Fruit fly (Drosophila melanogaster): ENCODE results near the gene CG7091.
A peak's percentile ranks its signal among the peaks of the same experiment; 100 is the strongest.

The CG7091 gene

DNA sequence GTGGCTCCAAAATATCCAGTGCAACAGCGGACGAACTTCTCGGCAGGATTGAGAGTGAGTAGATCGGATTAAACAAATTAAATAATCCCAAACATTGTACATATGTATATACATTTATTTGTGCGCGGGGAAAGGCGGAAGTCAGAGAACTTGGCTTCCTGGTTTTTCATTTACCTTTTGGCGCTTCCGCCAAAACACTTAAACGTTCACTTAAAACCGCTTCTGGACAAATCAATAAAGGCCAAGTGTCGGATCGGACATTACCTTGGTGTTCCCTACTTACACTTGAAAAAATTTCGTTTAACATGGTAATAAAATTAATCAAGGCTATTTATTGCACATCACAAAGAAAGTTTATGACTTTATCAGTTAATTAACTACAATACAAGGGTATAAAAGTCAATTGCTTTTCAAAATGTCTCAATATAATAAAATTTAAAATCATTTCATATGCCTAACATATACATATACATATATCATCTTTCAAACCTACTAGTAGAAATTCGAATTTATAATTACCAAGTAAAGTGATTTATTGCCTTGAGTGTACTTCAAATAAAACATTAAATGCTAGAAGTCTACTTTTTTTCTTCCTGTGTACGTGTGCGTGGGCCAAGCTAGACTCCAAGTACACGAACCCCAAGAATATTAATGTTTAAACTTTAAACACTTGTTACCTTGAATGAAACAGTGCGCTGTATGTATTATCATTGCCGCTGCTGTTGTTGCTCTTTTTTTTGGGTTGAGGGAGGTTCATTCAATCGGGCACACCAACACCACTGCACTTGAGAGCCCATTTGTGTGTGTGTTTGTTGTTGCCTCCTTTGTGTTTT is 3.8 kb downstream of the CG7091 start:
- peak; percentile 76 for TF ChIP-seq CG7045 (GFP tag; optimal IDR thresholded peaks at IDR 0.05)
- TF ChIP-seq kay (GFP tag; ENCODE audit: borderline replicate concordance), result no peak
- peak; percentile 77 for TF ChIP-seq CG12768 (GFP tag; optimal IDR thresholded peaks at IDR 0.05)
- no peak for TF ChIP-seq Mnt (GFP tag; optimal IDR thresholded peaks at IDR 0.05)
- peak; percentile 27 for TF ChIP-seq toe (GFP tag; optimal IDR thresholded peaks at IDR 0.05)
- TF ChIP-seq CG5204 (GFP tag; optimal IDR thresholded peaks at IDR 0.05), result peak; percentile 59
- TF ChIP-seq Crg-1 (GFP tag; optimal IDR thresholded peaks at IDR 0.05), result no peak
- TF ChIP-seq CG11617 (GFP tag; optimal IDR thresholded peaks at IDR 0.05), result peak; percentile 61
- peak; percentile 9 for TF ChIP-seq pad (GFP tag; optimal IDR thresholded peaks at IDR 0.05)
- TF ChIP-seq Hr96 (GFP tag; optimal IDR thresholded peaks at IDR 0.05), result no peak
- peak; percentile 39 for TF ChIP-seq bab1 (GFP tag; optimal IDR thresholded peaks at IDR 0.05)
- TF ChIP-seq cnc (optimal IDR thresholded peaks at IDR 0.05), result no peak
- TF ChIP-seq ovo (GFP tag; optimal IDR thresholded peaks at IDR 0.05), result no peak
- TF ChIP-seq cic (GFP tag; optimal IDR thresholded peaks at IDR 0.05), result no peak
- no peak for TF ChIP-seq tj (GFP tag; optimal IDR thresholded peaks at IDR 0.05)
- TF ChIP-seq CG33017 (tag; optimal IDR thresholded peaks at IDR 0.05), result peak; percentile 79
- TF ChIP-seq CG14711 (tag; optimal IDR thresholded peaks at IDR 0.05), result no peak
- no peak for TF ChIP-seq CG1620 (GFP tag; optimal IDR thresholded peaks at IDR 0.05)
- peak; percentile 16 for TF ChIP-seq Clk (GFP tag; optimal IDR thresholded peaks at IDR 0.05)
- TF ChIP-seq CG7101 (tag; optimal IDR thresholded peaks at IDR 0.05), result peak; percentile 41

DNA sequence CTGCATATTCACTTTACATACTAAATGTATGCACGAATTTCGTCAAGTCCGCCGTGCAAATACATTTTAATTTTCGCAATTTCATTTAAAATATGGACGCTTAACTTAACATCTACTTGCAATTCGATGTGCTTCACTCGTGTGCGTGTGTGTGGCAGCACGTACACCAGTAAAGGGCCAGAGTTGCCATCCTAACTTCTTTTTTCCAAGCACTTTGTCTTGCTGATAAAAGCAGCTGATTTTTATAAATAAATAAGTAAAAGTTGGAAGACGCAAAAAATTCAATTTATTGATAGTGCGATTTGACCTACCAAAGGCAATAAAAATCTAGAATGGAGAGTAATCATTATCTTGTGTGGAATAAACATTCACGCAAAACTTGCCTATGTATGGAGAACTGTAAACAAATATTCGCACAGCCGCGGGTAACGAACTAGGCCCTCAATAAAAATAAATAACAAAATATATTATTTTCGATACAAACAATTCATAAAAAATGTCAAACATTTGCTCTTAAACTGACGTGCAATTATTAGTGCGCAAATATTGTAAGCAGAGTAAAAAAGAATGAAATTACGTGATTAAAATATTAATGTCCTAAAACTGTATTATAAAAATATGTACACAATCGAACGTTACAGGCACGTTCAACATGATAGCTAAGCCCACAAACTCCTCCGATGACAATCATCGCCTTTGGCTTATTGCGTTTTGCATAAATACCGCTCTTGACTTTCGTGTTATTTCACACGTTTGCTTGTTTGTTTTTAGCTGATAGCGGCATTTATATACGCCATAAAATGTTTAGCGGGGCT is 4.6 kb downstream of the CG7091 start:
- TF ChIP-seq cnc (optimal IDR thresholded peaks at IDR 0.05), result no peak
- peak; percentile 56 for TF ChIP-seq toe (GFP tag; optimal IDR thresholded peaks at IDR 0.05)
- peak; percentile 44 for TF ChIP-seq CG7045 (GFP tag; optimal IDR thresholded peaks at IDR 0.05)
- TF ChIP-seq CG7101 (tag; optimal IDR thresholded peaks at IDR 0.05), result peak; percentile 81
- peak; percentile 35 for TF ChIP-seq Crg-1 (GFP tag; optimal IDR thresholded peaks at IDR 0.05)
- peak; percentile 75 for TF ChIP-seq CG5204 (GFP tag; optimal IDR thresholded peaks at IDR 0.05)
- peak; percentile 13 for TF ChIP-seq CG1620 (GFP tag; optimal IDR thresholded peaks at IDR 0.05)
- peak; percentile 83 for TF ChIP-seq CG11617 (GFP tag; optimal IDR thresholded peaks at IDR 0.05)
- TF ChIP-seq Mnt (GFP tag; optimal IDR thresholded peaks at IDR 0.05), result peak; percentile 44
- peak; percentile 54 for TF ChIP-seq kay (GFP tag; ENCODE audit: borderline replicate concordance)
- peak; percentile 93 for TF ChIP-seq CG14711 (tag; optimal IDR thresholded peaks at IDR 0.05)
- TF ChIP-seq Hr96 (GFP tag; optimal IDR thresholded peaks at IDR 0.05), result no peak
- peak; percentile 89 for TF ChIP-seq tj (GFP tag; optimal IDR thresholded peaks at IDR 0.05)
- TF ChIP-seq bab1 (GFP tag; optimal IDR thresholded peaks at IDR 0.05), result peak; percentile 72
- peak; percentile 76 for TF ChIP-seq Clk (GFP tag; optimal IDR thresholded peaks at IDR 0.05)
- TF ChIP-seq cic (GFP tag; optimal IDR thresholded peaks at IDR 0.05), result peak; percentile 91
- peak; percentile 47 for TF ChIP-seq pad (GFP tag; optimal IDR thresholded peaks at IDR 0.05)
- peak; percentile 82 for TF ChIP-seq CG33017 (tag; optimal IDR thresholded peaks at IDR 0.05)
- peak; percentile 80 for TF ChIP-seq CG12768 (GFP tag; optimal IDR thresholded peaks at IDR 0.05)
- TF ChIP-seq ovo (GFP tag; optimal IDR thresholded peaks at IDR 0.05), result peak; percentile 72

DNA sequence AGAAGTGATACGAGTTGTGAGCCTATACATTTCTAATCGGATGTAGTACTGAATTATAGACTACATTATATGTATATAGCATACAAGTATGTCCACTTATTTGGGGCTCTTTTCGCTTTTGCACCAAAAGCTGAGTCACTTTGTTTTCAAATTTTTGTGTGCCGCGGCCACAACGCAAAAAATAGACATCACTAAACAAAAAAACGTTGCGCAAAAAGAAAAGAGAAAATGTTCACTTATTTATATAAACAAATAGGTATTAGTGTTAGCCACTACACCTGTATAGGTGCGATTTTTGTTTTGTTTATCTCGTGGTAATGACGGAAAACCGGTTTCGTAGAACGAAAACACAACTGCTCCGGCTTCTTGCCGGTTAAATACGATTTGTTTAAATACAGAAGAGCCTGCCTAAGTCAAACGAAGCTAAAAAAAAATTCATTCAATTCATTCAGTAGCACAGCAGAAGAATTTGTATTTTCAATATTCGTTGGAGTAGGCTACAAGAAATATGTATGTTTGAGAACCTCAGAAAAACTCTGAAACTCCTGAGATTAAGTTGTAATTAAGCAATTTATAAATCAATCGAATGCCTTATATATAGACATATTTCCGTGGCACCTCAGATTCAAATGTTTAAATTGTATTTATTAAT is 5.3 kb downstream of the CG7091 start:
- TF ChIP-seq kay (GFP tag; ENCODE audit: borderline replicate concordance), result peak; percentile 98
- peak; percentile 78 for TF ChIP-seq cic (GFP tag; optimal IDR thresholded peaks at IDR 0.05)
- TF ChIP-seq Mnt (GFP tag; optimal IDR thresholded peaks at IDR 0.05), result peak; percentile 24
- no peak for TF ChIP-seq CG33017 (tag; optimal IDR thresholded peaks at IDR 0.05)

DNA sequence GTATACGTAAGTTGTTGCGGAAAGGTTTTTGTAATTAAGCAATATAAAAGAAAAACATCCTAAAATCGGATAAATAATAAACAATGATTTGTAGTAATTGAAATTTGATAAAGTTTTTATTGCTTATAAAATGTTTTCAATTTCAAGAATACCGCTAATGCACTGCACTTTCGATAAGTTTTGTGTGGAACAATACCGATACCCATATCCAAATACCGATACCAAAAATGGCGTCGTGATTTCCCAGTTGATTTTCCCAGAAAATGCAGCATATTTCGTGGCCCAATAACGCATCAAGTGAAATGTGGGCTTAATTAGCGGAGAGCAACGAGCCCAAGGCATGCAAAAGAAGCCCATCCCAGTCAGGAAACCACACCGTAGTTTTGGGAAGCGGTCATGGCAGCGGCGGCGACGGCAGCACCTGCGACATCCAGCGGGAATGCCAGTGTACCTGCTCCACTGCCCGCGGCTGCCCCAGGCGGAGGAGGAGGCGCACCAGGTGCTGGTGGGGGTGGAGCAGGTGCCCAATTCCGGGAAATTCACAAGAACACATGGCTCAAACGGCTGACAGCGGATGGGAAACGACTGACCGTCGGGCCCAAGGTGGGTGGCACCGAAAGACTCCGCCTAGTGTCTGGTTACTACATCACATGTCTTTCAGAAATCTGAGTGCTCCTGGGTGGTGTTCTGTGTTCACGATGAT is 8.2 kb downstream of the CG7091 start, which contains the start of gene CG31342:
Gene CG31342 (plus strand): TSS at position 214 of the 703 bp plus-strand sequence.
- TF ChIP-seq Mnt (GFP tag; optimal IDR thresholded peaks at IDR 0.05) (no peak), CG14711 (tag; optimal IDR thresholded peaks at IDR 0.05) (peak; percentile 59), cic (GFP tag; optimal IDR thresholded peaks at IDR 0.05) (no peak), toe (GFP tag; optimal IDR thresholded peaks at IDR 0.05) (no peak), tj (GFP tag; optimal IDR thresholded peaks at IDR 0.05) (peak; percentile 5), CG11617 (GFP tag; optimal IDR thresholded peaks at IDR 0.05) (peak; percentile 34), CG5204 (GFP tag; optimal IDR thresholded peaks at IDR 0.05) (no peak), pad (GFP tag; optimal IDR thresholded peaks at IDR 0.05) (no peak), Hr96 (GFP tag; optimal IDR thresholded peaks at IDR 0.05) (no peak), kay (GFP tag; ENCODE audit: borderline replicate concordance) (no peak), CG12768 (GFP tag; optimal IDR thresholded peaks at IDR 0.05) (no peak), CG1620 (GFP tag; optimal IDR thresholded peaks at IDR 0.05) (no peak), ovo (GFP tag; optimal IDR thresholded peaks at IDR 0.05) (no peak), CG33017 (tag; optimal IDR thresholded peaks at IDR 0.05) (peak; percentile 50), CG7101 (tag; optimal IDR thresholded peaks at IDR 0.05) (peak; percentile 59), bab1 (GFP tag; optimal IDR thresholded peaks at IDR 0.05) (peak; percentile 70), cnc (optimal IDR thresholded peaks at IDR 0.05) (no peak), Clk (GFP tag; optimal IDR thresholded peaks at IDR 0.05) (no peak), Crg-1 (GFP tag; optimal IDR thresholded peaks at IDR 0.05) (no peak), CG7045 (GFP tag; optimal IDR thresholded peaks at IDR 0.05) (peak; percentile 40)

All from whole organism, adult.